Fruit fly (Drosophila melanogaster) whole organism, embryonic: ENCODE measurements around the gene Atg12.
A peak's percentile ranks its signal among the peaks of the same experiment; 100 is the strongest.

ENCODE experiments used
- CG10209 ChIP-seq: fragments of 200-800 bp; sonication (Bioruptor generic); optimal IDR thresholded peaks from 3 replicates; lab custom pipeline; 2017; ENCODE audit warnings: missing biosample characterization, mild to moderate bottlenecking, missing genetic modification characterization, missing genetic modification reagents
- CG10431 ChIP-seq: fragments of 200-800 bp; sonication (Bioruptor generic); optimal IDR thresholded peaks from 3 replicates; lab custom pipeline; 2018; ENCODE audit warnings: missing biosample characterization, mild to moderate bottlenecking, missing genetic modification characterization
- CG10979 ChIP-seq: fragments of 200-800 bp; sonication (Bioruptor generic); optimal IDR thresholded peaks from 2 replicates; lab custom pipeline; 2018; ENCODE audit warnings: missing biosample characterization, mild to moderate bottlenecking, missing genetic modification characterization, moderate library complexity
- CG14710 ChIP-seq: fragments of 200-800 bp; sonication (Bioruptor generic); optimal IDR thresholded peaks from 3 replicates; lab custom pipeline; 2019; ENCODE audit warnings: missing biosample characterization, mild to moderate bottlenecking, missing genetic modification characterization, moderate library complexity
- CG14860 ChIP-seq: fragments of 200-800 bp; sonication (Bioruptor generic); IDR thresholded peaks from 3 replicates; pipeline ENCODE4 v1.3.6; 2022; ENCODE audit warnings: missing biosample characterization, missing genetic modification characterization; ENCODE audit not compliant: partially characterized antibody
- CG15601 ChIP-seq: fragments of 200-800 bp; sonication (Bioruptor generic); optimal IDR thresholded peaks from 3 replicates; lab custom pipeline; 2019; ENCODE audit warnings: missing biosample characterization, mild to moderate bottlenecking, missing genetic modification characterization, moderate library complexity
- CG2712 ChIP-seq: fragments of 200-800 bp; optimal IDR thresholded peaks from 3 replicates; lab custom pipeline; 2019; ENCODE audit warnings: missing biosample characterization, mild to moderate bottlenecking, missing genetic modification characterization, moderate library complexity
- CG2875 ChIP-seq: fragments of 200-800 bp; sonication (Bioruptor generic); optimal IDR thresholded peaks from 2 replicates; lab custom pipeline; 2017; ENCODE audit warnings: missing biosample characterization, mild to moderate bottlenecking, missing genetic modification characterization, missing genetic modification reagents
- CG30431 ChIP-seq: fragments of 200-800 bp; sonication (Bioruptor generic); optimal IDR thresholded peaks from 2 replicates; lab custom pipeline; 2017; ENCODE audit warnings: missing biosample characterization, missing genetic modification characterization
- CG31365 ChIP-seq: fragments of 200-800 bp; sonication (Bioruptor generic); optimal IDR thresholded peaks from 2 replicates; lab custom pipeline; 2018; ENCODE audit warnings: missing biosample characterization, mild to moderate bottlenecking, missing genetic modification characterization
- CG4282 ChIP-seq: fragments of 200-800 bp; sonication (Bioruptor generic); optimal IDR thresholded peaks from 2 replicates; lab custom pipeline; 2016; ENCODE audit warnings: missing biosample characterization, missing genetic modification characterization
- CG4360 ChIP-seq: fragments of 200-800 bp; sonication (Bioruptor generic); IDR thresholded peaks from 2 replicates; pipeline ENCODE4 v1.3.6; 2022; ENCODE audit warnings: missing biosample characterization, missing genetic modification characterization
- CG6689 ChIP-seq: fragments of 200-800 bp; sonication (Bioruptor generic); IDR thresholded peaks from 2 replicates; pipeline ENCODE4 v1.3.6; 2022; ENCODE audit warnings: missing biosample characterization, missing genetic modification characterization
- CG9727 ChIP-seq: fragments of 200-800 bp; sonication (Bioruptor generic); optimal IDR thresholded peaks from 3 replicates; lab custom pipeline; 2017; ENCODE audit warnings: missing biosample characterization, mild to moderate bottlenecking, missing genetic modification characterization
- Deaf1 ChIP-seq: fragments of 200-800 bp; optimal IDR thresholded peaks from 3 replicates; lab custom pipeline; 2019; ENCODE audit warnings: missing biosample characterization, mild to moderate bottlenecking, missing genetic modification characterization, moderate library complexity
- Dek ChIP-seq: fragments of 200-800 bp; sonication (Bioruptor generic); optimal IDR thresholded peaks from 3 replicates; lab custom pipeline; 2019; ENCODE audit warnings: missing biosample characterization, mild to moderate bottlenecking, missing genetic modification characterization, moderate library complexity
- Drgx ChIP-seq: fragments of 200-800 bp; sonication (Bioruptor generic); IDR thresholded peaks from 2 replicates; pipeline ENCODE4 v1.3.6; 2022; ENCODE audit warnings: missing biosample characterization, missing genetic modification characterization
- Ets97D ChIP-seq: fragments of 200-800 bp; sonication (Bioruptor generic); optimal IDR thresholded peaks from 3 replicates; lab custom pipeline; 2016; ENCODE audit warnings: missing biosample characterization, missing genetic modification characterization
- Hr78 ChIP-seq, 2 experiments: fragments of 200-800 bp in 1 of 2; fragments of >200 bp in 1 of 2; sonication (Bioruptor generic) in 1 of 2; optimal IDR thresholded peaks; 2 replicates each; lab custom pipeline; 2017 to 2019; ENCODE audit warnings: missing biosample characterization in 2 of 2, missing genetic modification characterization in 2 of 2, mild to moderate bottlenecking in 1 of 2, moderate library complexity in 1 of 2
- Lim3 ChIP-seq: fragments of 200-800 bp; sonication (Bioruptor generic); IDR thresholded peaks from 2 replicates; pipeline ENCODE4 v1.3.6; 2022; ENCODE audit warnings: missing biosample characterization, missing genetic modification characterization
- Oaz ChIP-seq: fragments of 200-800 bp; sonication (Bioruptor generic); IDR thresholded peaks from 2 replicates; pipeline ENCODE4 v1.3.6; 2022; ENCODE audit warnings: missing biosample characterization, missing genetic modification characterization
- Oli ChIP-seq: fragments of 200-800 bp; sonication (Bioruptor generic); optimal IDR thresholded peaks from 2 replicates; lab custom pipeline; 2018; ENCODE audit warnings: missing biosample characterization, mild to moderate bottlenecking, missing genetic modification characterization, moderate library complexity
- Sin3A ChIP-seq: fragments of >200 bp; optimal IDR thresholded peaks from 2 replicates; lab custom pipeline; 2018
- Sox102F ChIP-seq: fragments of 200-800 bp; sonication (Bioruptor generic); optimal IDR thresholded peaks from 2 replicates; lab custom pipeline; 2018; ENCODE audit warnings: missing biosample characterization, mild to moderate bottlenecking, missing genetic modification characterization, moderate library complexity
- Sry-δ ChIP-seq: fragments of 200-800 bp; sonication (Bioruptor generic); optimal IDR thresholded peaks from 2 replicates; lab custom pipeline; 2016; ENCODE audit warnings: missing biosample characterization, missing genetic modification characterization
- Trl ChIP-seq, 3 experiments: fragments of >200 bp in 2 of 3; fragments of 200-800 bp in 1 of 3; sonication (Bioruptor generic) in 1 of 3; optimal IDR thresholded peaks; 2 replicates in 1 of 3; 3 replicates in 2 of 3; lab custom pipeline; 2016 to 2017; ENCODE audit warnings: missing biosample characterization in 1 of 3, missing genetic modification characterization in 1 of 3
- abd-A ChIP-seq: fragments of 200-800 bp; sonication (Bioruptor generic); optimal IDR thresholded peaks from 3 replicates; lab custom pipeline; 2019; ENCODE audit warnings: missing biosample characterization, mild to moderate bottlenecking, missing genetic modification characterization, moderate library complexity
- ap ChIP-seq: fragments of 200-800 bp; sonication (Bioruptor generic); IDR thresholded peaks from 2 replicates; pipeline ENCODE4 v1.3.6; 2022; ENCODE audit warnings: missing biosample characterization, missing genetic modification characterization
- br ChIP-seq: fragments of >200 bp; optimal IDR thresholded peaks from 2 replicates; lab custom pipeline; 2017
- ci ChIP-seq: fragments of 200-800 bp; sonication (Bioruptor generic); IDR thresholded peaks from 3 replicates; pipeline ENCODE4 v1.3.6; 2022; ENCODE audit warnings: missing biosample characterization, missing genetic modification characterization
- crol ChIP-seq: fragments of 200-800 bp; sonication (Bioruptor generic); IDR thresholded peaks from 2 replicates; pipeline ENCODE4 v1.3.6; 2022; ENCODE audit warnings: missing biosample characterization, missing genetic modification characterization
- cwo ChIP-seq: fragments of 200-800 bp; sonication (Bioruptor generic); optimal IDR thresholded peaks from 3 replicates; lab custom pipeline; 2017; ENCODE audit warnings: missing biosample characterization, missing genetic modification characterization, mild to moderate bottlenecking, moderate library complexity, missing genetic modification reagents
- dm ChIP-seq: fragments of 200-800 bp; sonication (Bioruptor generic); optimal IDR thresholded peaks from 3 replicates; lab custom pipeline; 2016; ENCODE audit warnings: missing biosample characterization, missing genetic modification characterization
- dysf ChIP-seq: fragments of 200-800 bp; sonication (Bioruptor generic); IDR thresholded peaks from 3 replicates; pipeline ENCODE4 v1.3.6; 2022; ENCODE audit warnings: missing biosample characterization, missing genetic modification characterization
- gem ChIP-seq: fragments of 200-800 bp; sonication (Bioruptor generic); optimal IDR thresholded peaks from 2 replicates; lab custom pipeline; 2019; ENCODE audit warnings: missing biosample characterization, mild to moderate bottlenecking, missing genetic modification characterization, moderate library complexity
- kni ChIP-seq: fragments of 200-800 bp; sonication (Bioruptor generic); optimal IDR thresholded peaks from 3 replicates; lab custom pipeline; 2017; ENCODE audit warnings: mild to moderate bottlenecking, missing biosample characterization, missing genetic modification reagents, missing genetic modification characterization
- nerfin-2 ChIP-seq: fragments of 200-800 bp; sonication (Bioruptor generic); IDR thresholded peaks from 2 replicates; pipeline ENCODE4 v1.3.6; 2022; ENCODE audit warnings: missing biosample characterization, missing genetic modification characterization; ENCODE audit not compliant: partially characterized antibody
- nmo ChIP-seq: fragments of 200-800 bp; sonication (Bioruptor generic); optimal IDR thresholded peaks from 2 replicates; lab custom pipeline; 2018; ENCODE audit warnings: missing biosample characterization, mild to moderate bottlenecking, missing genetic modification characterization, moderate library complexity
- otp ChIP-seq: fragments of 200-800 bp; sonication (Bioruptor generic); IDR thresholded peaks from 3 replicates; pipeline ENCODE4, ENCODE4 v1.3.6; 2022; ENCODE audit warnings: missing biosample characterization, missing genetic modification characterization
- phol ChIP-seq: fragments of 200-800 bp; sonication (Bioruptor generic); optimal IDR thresholded peaks from 3 replicates; lab custom pipeline; 2018; ENCODE audit warnings: missing biosample characterization, mild to moderate bottlenecking, missing genetic modification characterization, moderate library complexity
- pita ChIP-seq: fragments of 200-800 bp; sonication (Bioruptor generic); optimal IDR thresholded peaks from 2 replicates; lab custom pipeline; 2017; ENCODE audit warnings: missing biosample characterization, mild to moderate bottlenecking, missing genetic modification characterization
- ro ChIP-seq: fragments of 200-800 bp; sonication (Bioruptor generic); IDR thresholded peaks from 2 replicates; pipeline ENCODE4 v1.3.6; 2022; ENCODE audit warnings: missing biosample characterization, missing genetic modification characterization
- row ChIP-seq: fragments of 200-800 bp; sonication (Bioruptor generic); IDR thresholded peaks from 3 replicates; pipeline ENCODE4 v1.3.6; 2022; ENCODE audit warnings: missing biosample characterization, missing genetic modification characterization
- scrt ChIP-seq: fragments of 200-800 bp; sonication (Bioruptor generic); optimal IDR thresholded peaks from 2 replicates; lab custom pipeline; 2018; ENCODE audit warnings: missing biosample characterization, mild to moderate bottlenecking, missing genetic modification characterization, moderate library complexity
- sr ChIP-seq: fragments of 200-800 bp; sonication (Bioruptor generic); IDR thresholded peaks from 3 replicates; pipeline ENCODE4 v1.3.6; 2022; ENCODE audit warnings: missing biosample characterization, missing genetic modification characterization
- tx ChIP-seq: fragments of 200-800 bp; sonication (Bioruptor generic); optimal IDR thresholded peaks from 2 replicates; lab custom pipeline; 2016; ENCODE audit warnings: missing biosample characterization, missing genetic modification characterization
- unc-4 ChIP-seq: fragments of 200-800 bp; sonication (Bioruptor generic); IDR thresholded peaks from 2 replicates; pipeline ENCODE4 v1.3.6; 2022; ENCODE audit warnings: missing biosample characterization, missing genetic modification characterization; ENCODE audit not compliant: partially characterized antibody
- zf30C ChIP-seq: fragments of 200-800 bp; sonication (Bioruptor generic); optimal IDR thresholded peaks from 3 replicates; lab custom pipeline; 2018; ENCODE audit warnings: missing biosample characterization, mild to moderate bottlenecking, missing genetic modification characterization

Atg12 gene

DNA sequence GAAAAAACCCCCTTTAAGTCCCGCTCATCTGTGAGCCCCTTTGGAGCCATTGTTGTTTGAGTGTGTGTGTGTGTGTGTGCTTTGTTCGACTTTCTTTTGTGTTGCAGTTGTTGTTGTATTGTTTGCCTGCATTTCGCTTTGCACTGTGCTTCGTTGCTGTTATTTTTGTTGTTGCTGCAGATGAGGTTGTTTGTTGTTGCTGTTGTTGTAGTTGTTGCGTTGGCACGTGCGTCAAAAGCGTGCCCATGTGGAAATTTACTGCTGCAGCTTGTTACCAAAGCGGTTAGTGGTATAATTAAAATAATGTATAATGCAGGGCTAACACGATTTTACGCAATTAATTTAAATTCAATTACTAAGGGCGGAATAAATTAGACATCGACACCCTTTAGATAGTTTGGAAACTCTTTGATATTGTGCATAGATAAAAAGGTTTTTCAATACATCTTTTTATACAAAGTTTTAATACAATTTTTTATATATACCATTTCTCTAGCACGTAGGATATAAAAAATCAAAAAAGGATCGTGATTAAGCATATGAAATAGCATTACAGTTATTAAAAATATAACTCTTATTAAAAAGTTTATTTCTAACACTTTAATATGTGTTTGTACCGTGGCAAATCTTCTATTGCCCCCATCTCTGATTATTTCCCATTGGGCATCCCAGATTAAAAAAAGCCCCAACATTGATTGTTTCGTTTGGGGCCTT lies 46.4 kb upstream of the Atg12 start (continued):
- TF ChIP-seq ci (GFP tag; lab: Robert Waterston, UW) (peak; percentile 64; the same call in 2 of the 3 replicates), CG10209 (no peak), CG2712 (no peak), gem (peak; percentile 5), Sox102F (peak; percentile 31), CG2875 (GFP tag; lab: Kevin White, UChicago) (no peak), abd-A (peak; percentile 48), Hr78 (GFP tag; optimal IDR thresholded peaks at IDR 0.05; lab: Kevin White, UChicago) (no peak), unc-4 (GFP tag; lab: Robert Waterston, UW) (no peak), dm (GFP tag; lab: Kevin White, UChicago) (peak; percentile 19), CG4360 (GFP tag; lab: Robert Waterston, UW) (peak; percentile 99), row (peak; percentile 37; the same call in 2 of the 3 replicates), Oaz (GFP tag; lab: Robert Waterston, UW) (no peak), kni (GFP tag; lab: Kevin White, UChicago) (peak; percentile 76), Oli (tag; lab: Kevin White, UChicago) (peak; percentile 43), zf30C (GFP tag; lab: Kevin White, UChicago) (no peak), crol (peak; percentile 72; the same call in 1 of the 2 replicates), sr (GFP tag; lab: Robert Waterston, UW) (0 out of 3 replicates have a peak, but pooled peaks have one; percentile 21), CG31365 (tag; lab: Kevin White, UChicago) (no peak), Deaf1 (peak; percentile 16), CG14710 (tag; lab: Kevin White, UChicago) (peak; percentile 9), ap (GFP tag; lab: Robert Waterston, UW) (0 out of 2 replicates have a peak, but pooled peaks have one; percentile 8), ro (no peak), phol (tag; lab: Kevin White, UChicago) (peak; percentile 34), CG10431 (GFP tag; lab: Kevin White, UChicago) (no peak), Dek (no peak), CG10979 (tag; lab: Kevin White, UChicago) (peak; percentile 9), tx (GFP tag; lab: Kevin White, UChicago) (no peak), Lim3 (no peak), nmo (GFP tag; lab: Kevin White, UChicago) (peak; percentile 13)

dm6 chr3L:12090898-12091685 lies 45.7 kb upstream of the Atg12 start:
- TF ChIP-seq CG30431 (GFP tag; lab: Kevin White, UChicago) (peak; percentile 17), Ets97D (GFP tag; lab: Kevin White, UChicago) (no peak), Sry-δ (GFP tag; lab: Kevin White, UChicago) (peak; percentile 3), nerfin-2 (no peak), CG9727 (GFP tag; lab: Kevin White, UChicago) (peak; percentile 57), Drgx (peak; percentile 38; the same call in 1 of the 2 replicates), dm (GFP tag; lab: Kevin White, UChicago) (no peak), pita (GFP tag; lab: Kevin White, UChicago) (no peak), CG14860 (GFP tag; lab: Robert Waterston, UW) (no peak), CG15601 (tag; lab: Kevin White, UChicago) (no peak), CG6689 (peak; percentile 52; the same call in 1 of the 2 replicates), CG4282 (GFP tag; lab: Kevin White, UChicago) (no peak), abd-A (peak; percentile 9), scrt (GFP tag; lab: Kevin White, UChicago) (peak; percentile 51), otp (GFP tag; lab: Robert Waterston, UW) (peak; percentile 4; the same call in 1 of the 3 replicates), cwo (peak; percentile 16), dysf (GFP tag; lab: Robert Waterston, UW) (peak; percentile 81), Trl (optimal IDR thresholded peaks at IDR 0.05; lab: Kevin White, UChicago) (no peak), Trl (GFP tag; optimal IDR thresholded peaks at IDR 0.05; lab: Kevin White, UChicago) (peak; percentile 45), Sin3A (no peak), br (lab: Kevin White, UChicago) (no peak)
